Fruit fly (Drosophila melanogaster) Kc167 (cell line): Measurements from ENCODE around the gene Trs20.

Experiments
- Myc ChIP-seq: fragments of >200 bp; optimal IDR thresholded peaks from 2 replicates; lab custom pipeline; 2017; ENCODE audit warnings: missing external identifiers
- h ChIP-seq: fragments of >200 bp; optimal IDR thresholded peaks from 3 replicates; lab custom pipeline; 2018; ENCODE audit warnings: missing external identifiers
- ttk ChIP-seq: sonication (Bioruptor generic); optimal IDR thresholded peaks from 2 replicates; lab custom pipeline; 2017; ENCODE audit warnings: missing external identifiers

DNA sequence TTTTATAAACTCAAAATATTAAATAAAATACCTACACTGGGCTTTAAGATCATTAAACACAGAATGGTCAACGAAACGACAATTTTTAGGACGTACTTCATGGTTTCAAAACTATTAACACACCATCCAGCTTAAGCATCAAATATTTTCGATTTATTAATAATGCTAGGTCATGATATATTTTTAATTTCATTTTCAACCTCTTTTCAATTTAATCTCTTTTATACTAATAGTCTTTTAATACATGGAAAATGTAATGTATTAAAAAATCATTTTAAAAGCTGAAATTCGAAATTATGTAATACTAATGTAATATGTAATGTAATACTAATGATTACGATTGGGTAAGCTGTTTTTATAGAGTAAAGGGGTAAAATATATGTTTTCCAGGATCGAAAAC, 38.6 kb upstream of the Trs20 start, which contains the start of gene CG33796:
- TF ChIP-seq Myc (lab: Kevin White, UChicago) = no peak
- TF ChIP-seq h = no peak
- TF ChIP-seq ttk (lab: Kevin White, UChicago) = no peak
